Worm (Caenorhabditis elegans) whole organism, L1 larva: ENCODE measurements around the gene wrt-5.

ENCODE experiments used
- C04F5.9 ChIP-seq: sonication (generic microtip); optimal IDR thresholded peaks from 2 replicates; lab custom pipeline; 2016; ENCODE audit warnings: missing genetic modification characterization, missing compliant biosample characterization
- C34B4.2 ChIP-seq: sonication (generic microtip); optimal IDR thresholded peaks from 2 replicates; lab custom pipeline; 2017; ENCODE audit warnings: mild to moderate bottlenecking, missing genetic modification characterization, missing compliant biosample characterization
- Y116A8C.19 ChIP-seq: sonication (generic microtip); optimal IDR thresholded peaks from 2 replicates; lab custom pipeline; 2016; ENCODE audit warnings: missing compliant biosample characterization, missing genetic modification characterization, borderline replicate concordance
- aha-1 ChIP-seq: fragments of 150-350 bp; optimal IDR thresholded peaks from 2 replicates; lab custom pipeline; 2014; ENCODE audit warnings: missing biosample characterization, missing genetic modification characterization
- alr-1 ChIP-seq: fragments of 200-800 bp; sonication (Bioruptor generic); optimal IDR thresholded peaks from 2 replicates; lab custom pipeline; 2018; ENCODE audit warnings: borderline replicate concordance, mild to moderate bottlenecking, missing genetic modification characterization, missing compliant biosample characterization
- aly-2 ChIP-seq: fragments of 150-350 bp; optimal IDR thresholded peaks from 2 replicates; lab custom pipeline; 2014; ENCODE audit warnings: missing biosample characterization, missing genetic modification characterization
- ceh-63 ChIP-seq: fragments of 200-800 bp; sonication (Bioruptor generic); optimal IDR thresholded peaks from 2 replicates; lab custom pipeline; 2018; ENCODE audit warnings: mild to moderate bottlenecking, missing genetic modification characterization, missing compliant biosample characterization
- ceh-8 ChIP-seq: fragments of 200-800 bp; sonication (Bioruptor generic); optimal IDR thresholded peaks from 2 replicates; lab custom pipeline; 2018; ENCODE audit warnings: mild to moderate bottlenecking, missing genetic modification characterization, moderate library complexity, missing compliant biosample characterization
- ces-1 ChIP-seq: fragments of 150-350 bp; optimal IDR thresholded peaks from 2 replicates; lab custom pipeline; 2014; ENCODE audit warnings: missing biosample characterization, missing genetic modification reagents, missing genetic modification characterization
- dsc-1 ChIP-seq: sonication (generic microtip); optimal IDR thresholded peaks from 2 replicates; lab custom pipeline; 2016; ENCODE audit warnings: mild to moderate bottlenecking, missing genetic modification characterization, missing compliant biosample characterization
- efl-1 ChIP-seq, 4 experiments: fragments of 150-350 bp; optimal IDR thresholded peaks in 3 of 4; peaks in 1 of 4; 1 replicate in 1 of 4; 2 replicates in 3 of 4; lab custom pipeline; 2014; ENCODE audit warnings: missing biosample characterization in 2 of 4, missing genetic modification characterization in 2 of 4, missing genetic modification reagents in 2 of 4
- efl-3 ChIP-seq: fragments of 200-800 bp; sonication (Bioruptor generic); optimal IDR thresholded peaks from 2 replicates; lab custom pipeline; 2018; ENCODE audit warnings: mild to moderate bottlenecking, missing genetic modification characterization, missing compliant biosample characterization
- egl-27 ChIP-seq, 2 experiments: fragments of 150-350 bp in 1 of 2; sonication (generic microtip); optimal IDR thresholded peaks; 3 replicates each; lab custom pipeline; 2017 to 2018; ENCODE audit warnings: missing biosample characterization in 2 of 2, missing genetic modification characterization in 2 of 2, missing genetic modification reagents in 2 of 2
- elt-2 ChIP-seq: sonication (generic microtip); optimal IDR thresholded peaks from 2 replicates; lab custom pipeline; 2016; ENCODE audit warnings: missing genetic modification characterization, mild to moderate bottlenecking, inconsistent platforms, missing compliant biosample characterization, missing genetic modification reagents
- fkh-10 ChIP-seq: sonication (generic microtip); optimal IDR thresholded peaks from 2 replicates; lab custom pipeline; 2017; ENCODE audit warnings: missing biosample characterization, missing genetic modification reagents, missing genetic modification characterization
- fkh-4 ChIP-seq: sonication (generic microtip); optimal IDR thresholded peaks from 2 replicates; lab custom pipeline; 2016; ENCODE audit warnings: missing compliant biosample characterization, missing genetic modification characterization, borderline replicate concordance
- fkh-8 ChIP-seq: sonication (generic microtip); optimal IDR thresholded peaks from 2 replicates; lab custom pipeline; 2016; ENCODE audit warnings: mild to moderate bottlenecking, missing genetic modification characterization, missing compliant biosample characterization
- hlh-17 ChIP-seq: fragments of 200-800 bp; sonication (Bioruptor generic); optimal IDR thresholded peaks from 2 replicates; lab custom pipeline; 2018; ENCODE audit warnings: missing genetic modification characterization, mild to moderate bottlenecking, missing compliant biosample characterization, moderate library complexity, borderline replicate concordance
- hlh-4 ChIP-seq: sonication (generic microtip); optimal IDR thresholded peaks from 2 replicates; lab custom pipeline; 2016; ENCODE audit warnings: mild to moderate bottlenecking, missing genetic modification characterization, missing compliant biosample characterization
- irx-1 ChIP-seq: sonication (generic microtip); optimal IDR thresholded peaks from 2 replicates; lab custom pipeline; 2016; ENCODE audit warnings: missing genetic modification characterization, missing compliant biosample characterization
- isw-1 ChIP-seq: fragments of 200-800 bp; sonication (Bioruptor generic); IDR thresholded peaks from 2 replicates; pipeline ENCODE4 v1.3.6; 2022; ENCODE audit warnings: missing genetic modification characterization, missing compliant biosample characterization
- lin-13 ChIP-seq: fragments of 150-350 bp; optimal IDR thresholded peaks from 2 replicates; lab custom pipeline; 2014; ENCODE audit warnings: missing biosample characterization, missing genetic modification reagents, missing genetic modification characterization
- lin-15B ChIP-seq: fragments of 150-350 bp; sonication (generic microtip); optimal IDR thresholded peaks from 3 replicates; lab custom pipeline; 2014; ENCODE audit warnings: missing biosample characterization, missing genetic modification characterization
- lin-35 ChIP-seq, 2 experiments: fragments of 150-350 bp; optimal IDR thresholded peaks; 2 replicates each; lab custom pipeline; 2014; ENCODE audit warnings: missing biosample characterization in 2 of 2, missing genetic modification characterization in 2 of 2, missing genetic modification reagents in 2 of 2
- lin-39 ChIP-seq: fragments of 150-350 bp; optimal IDR thresholded peaks from 2 replicates; lab custom pipeline; 2014; ENCODE audit warnings: missing biosample characterization, missing genetic modification reagents, missing genetic modification characterization
- lir-3 ChIP-seq: sonication (generic microtip); optimal IDR thresholded peaks from 2 replicates; lab custom pipeline; 2016; ENCODE audit warnings: mild to moderate bottlenecking, missing genetic modification characterization, moderate library complexity, missing compliant biosample characterization; ENCODE audit not compliant: poor library complexity
- mdl-1 ChIP-seq, 2 experiments: fragments of 150-350 bp; optimal IDR thresholded peaks; 2 replicates each; lab custom pipeline; 2014 to 2017; ENCODE audit warnings: missing biosample characterization in 2 of 2, missing genetic modification characterization in 2 of 2, inconsistent platforms in 1 of 2
- mep-1 ChIP-seq: fragments of 150-350 bp; optimal IDR thresholded peaks from 2 replicates; lab custom pipeline; 2014; ENCODE audit warnings: missing biosample characterization, missing genetic modification characterization
- nhr-12 ChIP-seq: sonication (generic microtip); optimal IDR thresholded peaks from 2 replicates; lab custom pipeline; 2017; ENCODE audit warnings: missing biosample characterization, missing genetic modification characterization
- nhr-19 ChIP-seq: fragments of 200-800 bp; sonication (Bioruptor generic); conservative IDR thresholded peaks from 2 replicates; pipeline ENCODE4 v1.3.6; 2022; ENCODE audit warnings: missing genetic modification characterization, missing compliant biosample characterization
- nhr-237 ChIP-seq: fragments of 150-350 bp; optimal IDR thresholded peaks from 2 replicates; lab custom pipeline; 2014; ENCODE audit warnings: missing biosample characterization, missing genetic modification characterization
- nhr-28 ChIP-seq: fragments of 150-350 bp; optimal IDR thresholded peaks from 2 replicates; lab custom pipeline; 2014; ENCODE audit warnings: missing biosample characterization, missing genetic modification characterization
- nhr-47 ChIP-seq: sonication (generic microtip); optimal IDR thresholded peaks from 2 replicates; lab custom pipeline; 2016; ENCODE audit warnings: mild to moderate bottlenecking, missing genetic modification characterization, moderate library complexity, missing compliant biosample characterization
- nhr-71 ChIP-seq: sonication (generic microtip); optimal IDR thresholded peaks from 2 replicates; lab custom pipeline; 2016; ENCODE audit warnings: mild to moderate bottlenecking, missing genetic modification characterization, moderate library complexity, missing compliant biosample characterization
- nhr-76 ChIP-seq: sonication (generic microtip); optimal IDR thresholded peaks from 2 replicates; lab custom pipeline; 2017; ENCODE audit warnings: missing biosample characterization, missing genetic modification characterization
- nhr-77 ChIP-seq: fragments of 150-350 bp; optimal IDR thresholded peaks from 2 replicates; lab custom pipeline; 2014; ENCODE audit warnings: missing biosample characterization, missing genetic modification characterization
- nhr-90 ChIP-seq: sonication (generic microtip); optimal IDR thresholded peaks from 2 replicates; lab custom pipeline; 2016; ENCODE audit warnings: mild to moderate bottlenecking, missing genetic modification characterization, missing compliant biosample characterization; ENCODE audit not compliant: poor library complexity
- pqm-1 ChIP-seq: sonication (generic microtip); optimal IDR thresholded peaks from 3 replicates; lab custom pipeline; 2017; ENCODE audit warnings: missing biosample characterization, missing genetic modification characterization
- rnt-1 ChIP-seq: sonication (generic microtip); optimal IDR thresholded peaks from 2 replicates; lab custom pipeline; 2016; ENCODE audit warnings: mild to moderate bottlenecking, missing genetic modification characterization, moderate library complexity, missing compliant biosample characterization
- skn-1 ChIP-seq: fragments of 150-350 bp; optimal IDR thresholded peaks from 2 replicates; lab custom pipeline; 2014; ENCODE audit warnings: missing biosample characterization, missing genetic modification characterization
- snpc-4 ChIP-seq: fragments of 150-350 bp; optimal IDR thresholded peaks from 2 replicates; lab custom pipeline; 2014; ENCODE audit warnings: missing biosample characterization, missing genetic modification characterization
- snu-23 ChIP-seq: sonication (generic microtip); optimal IDR thresholded peaks from 2 replicates; lab custom pipeline; 2016; ENCODE audit warnings: missing genetic modification characterization, missing compliant biosample characterization
- sox-4 ChIP-seq: sonication (generic microtip); optimal IDR thresholded peaks from 2 replicates; lab custom pipeline; 2016; ENCODE audit warnings: missing genetic modification characterization, missing compliant biosample characterization
- sptf-1 ChIP-seq: fragments of 150-350 bp; optimal IDR thresholded peaks from 2 replicates; lab custom pipeline; 2014; ENCODE audit warnings: missing biosample characterization, missing genetic modification characterization
- sup-37 ChIP-seq: fragments of 200-800 bp; sonication (Bioruptor generic); optimal IDR thresholded peaks from 2 replicates; lab custom pipeline; 2018; ENCODE audit warnings: mild to moderate bottlenecking, missing genetic modification characterization, missing compliant biosample characterization
- swsn-7 ChIP-seq: sonication (generic microtip); optimal IDR thresholded peaks from 2 replicates; lab custom pipeline; 2016; ENCODE audit warnings: missing genetic modification characterization, missing compliant biosample characterization
- tbx-2 ChIP-seq: sonication (generic microtip); optimal IDR thresholded peaks from 2 replicates; lab custom pipeline; 2016; ENCODE audit warnings: missing genetic modification characterization, missing compliant biosample characterization
- tlp-1 ChIP-seq: fragments of 150-350 bp; optimal IDR thresholded peaks from 2 replicates; lab custom pipeline; 2014; ENCODE audit warnings: missing biosample characterization, missing genetic modification characterization
- unc-98 ChIP-seq: fragments of 200-800 bp; sonication (Bioruptor generic); IDR thresholded peaks from 2 replicates; pipeline ENCODE4 v1.3.6; 2022; ENCODE audit warnings: missing genetic modification characterization, missing compliant biosample characterization
- vab-15 ChIP-seq: sonication (generic microtip); optimal IDR thresholded peaks from 2 replicates; lab custom pipeline; 2017; ENCODE audit warnings: missing genotype, mild to moderate bottlenecking, missing genetic modification characterization, missing compliant biosample characterization
- xbp-1 ChIP-seq: sonication (generic microtip); optimal IDR thresholded peaks from 2 replicates; lab custom pipeline; 2016; ENCODE audit warnings: missing genetic modification characterization, missing compliant biosample characterization
- zag-1 ChIP-seq: fragments of 150-350 bp; optimal IDR thresholded peaks from 2 replicates; lab custom pipeline; 2014; ENCODE audit warnings: missing biosample characterization, missing genetic modification characterization
- ztf-4 ChIP-seq: fragments of 150-350 bp; optimal IDR thresholded peaks from 2 replicates; lab custom pipeline; 2014; ENCODE audit warnings: missing biosample characterization, missing genetic modification characterization

Gene wrt-5

DNA sequence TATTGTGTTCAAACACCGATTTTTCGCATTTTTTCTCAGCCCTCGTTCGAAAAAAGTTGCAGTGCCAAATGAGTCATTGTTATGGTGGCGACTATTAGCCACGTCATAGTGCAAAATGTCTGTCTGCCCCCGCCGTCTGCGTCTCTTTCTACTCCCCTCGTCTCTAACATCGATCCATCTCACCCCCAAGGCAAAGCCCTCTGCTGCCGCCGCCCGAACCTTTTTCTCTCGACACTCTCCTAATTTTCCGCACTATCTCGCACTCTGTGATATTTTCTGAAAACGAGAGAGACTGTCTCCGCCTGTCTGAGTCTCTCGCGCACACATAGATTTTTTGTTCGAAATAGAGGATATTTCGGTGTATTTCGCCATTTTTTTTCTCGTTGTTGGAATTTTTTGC lies 41.6 kb upstream of the wrt-5 start (continued):
- TF ChIP-seq xbp-1 (tag; lab: Kevin White, UChicago) = peak; percentile 81
- no peak for TF ChIP-seq hlh-17 (GFP tag; lab: Kevin White, UChicago)
- TF ChIP-seq nhr-76 (tag; lab: Kevin White, UChicago) = no peak
- TF ChIP-seq fkh-4 (tag; lab: Kevin White, UChicago) = no peak
- TF ChIP-seq ces-1 (GFP tag; lab: Kevin White, UChicago) = no peak
- no peak for TF ChIP-seq sox-4 (tag; lab: Kevin White, UChicago)
- peak; percentile 3 for TF ChIP-seq nhr-77 (tag; lab: Kevin White, UChicago)
- TF ChIP-seq nhr-19 (GFP tag; lab: Robert Waterston, UW) = peak; percentile 77
- TF ChIP-seq alr-1 (tag; lab: Kevin White, UChicago) = no peak
- no peak for TF ChIP-seq ceh-63 (GFP tag; lab: Kevin White, UChicago)
- peak; percentile 75 to 85 for TF ChIP-seq efl-1 (optimal IDR thresholded peaks at IDR 0.05; lab: Kevin White, UChicago)
- TF ChIP-seq efl-1 (GFP tag; optimal IDR thresholded peaks at IDR 0.05 in 1 of 2; lab: Kevin White, UChicago) = peak; percentile 35 to 94
- TF ChIP-seq lir-3 = no peak
- peak; percentile 17 for TF ChIP-seq C04F5.9 (tag; lab: Kevin White, UChicago)
- peak; percentile 19 for TF ChIP-seq aly-2 (tag; lab: Kevin White, UChicago)
- no peak for TF ChIP-seq lin-15B
- peak; percentile 92 for TF ChIP-seq nhr-71 (tag; lab: Kevin White, UChicago)
- TF ChIP-seq aha-1 (tag; lab: Kevin White, UChicago) = no peak
- TF ChIP-seq nhr-47 (tag; lab: Kevin White, UChicago) = peak; percentile 87
- peak; percentile 91 for TF ChIP-seq snu-23 (GFP tag; lab: Kevin White, UChicago)
- TF ChIP-seq swsn-7 (tag; lab: Kevin White, UChicago) = peak; percentile 88
- no peak for TF ChIP-seq unc-98 (GFP tag; lab: Robert Waterston, UW)
- TF ChIP-seq dsc-1 (tag; lab: Kevin White, UChicago) = peak; percentile 70
- peak; percentile 70 for TF ChIP-seq ztf-4 (tag; lab: Kevin White, UChicago)
- peak; percentile 74 for TF ChIP-seq fkh-8 (tag; lab: Kevin White, UChicago)
- no peak for TF ChIP-seq ceh-8 (GFP tag; lab: Kevin White, UChicago)
- peak; percentile 4 to 58 for TF ChIP-seq egl-27 (tag; optimal IDR thresholded peaks at IDR 0.05; lab: Kevin White, UChicago)
- peak; percentile 53 for TF ChIP-seq lin-39 (tag; lab: Kevin White, UChicago)
- no peak for TF ChIP-seq nhr-28 (tag; lab: Kevin White, UChicago)
- peak; percentile 71 for TF ChIP-seq isw-1 (GFP tag; lab: Robert Waterston, UW)
- TF ChIP-seq sup-37 = no peak
- TF ChIP-seq nhr-90 = peak; percentile 68
- TF ChIP-seq C34B4.2 (tag; lab: Kevin White, UChicago) = no peak
- TF ChIP-seq vab-15 (tag; lab: Kevin White, UChicago) = no peak
- no peak for TF ChIP-seq pqm-1 (tag; lab: Kevin White, UChicago)
- TF ChIP-seq rnt-1 (tag; lab: Kevin White, UChicago) = peak; percentile 80
- peak; percentile 67 for TF ChIP-seq mep-1 (tag; lab: Kevin White, UChicago)
- no peak for TF ChIP-seq nhr-12
- TF ChIP-seq fkh-10 (GFP tag; lab: Kevin White, UChicago) = no peak
- TF ChIP-seq Y116A8C.19 = no peak
- TF ChIP-seq elt-2 (tag; lab: Kevin White, UChicago) = peak; percentile 24
- no peak for TF ChIP-seq hlh-4
- TF ChIP-seq snpc-4 (tag; lab: Kevin White, UChicago) = peak; percentile 42
- peak; percentile 80 for TF ChIP-seq tbx-2 (tag; lab: Kevin White, UChicago)
- TF ChIP-seq lin-35 (GFP tag; optimal IDR thresholded peaks at IDR 0.05; lab: Kevin White, UChicago) = peak; percentile 60 to 62
- TF ChIP-seq tlp-1 (tag; lab: Kevin White, UChicago) = no peak
- TF ChIP-seq efl-3 = no peak
- TF ChIP-seq mdl-1 (tag; optimal IDR thresholded peaks at IDR 0.05; lab: Kevin White, UChicago) = peak in 1 of 2 experiments; percentile 45
- no peak for TF ChIP-seq zag-1 (tag; lab: Kevin White, UChicago)
- no peak for TF ChIP-seq sptf-1
- TF ChIP-seq lin-13 (GFP tag; lab: Kevin White, UChicago) = peak; percentile 32
- peak; percentile 38 for TF ChIP-seq irx-1 (tag; lab: Kevin White, UChicago)
- peak; percentile 1 for TF ChIP-seq nhr-237
- peak; percentile 76 for TF ChIP-seq skn-1 (tag; lab: Kevin White, UChicago)
